Worm (Caenorhabditis elegans): Measurements from ENCODE around the gene ZK938.12.

ZK938.12 gene

ce11 chrII:9831033-9831432, at the start of gene ZK938.12:
Gene ZK938.12 (plus strand): TSS chrII:9831333.
- TF ChIP-seq lin-32 (GFP tag; optimal IDR thresholded peaks at IDR 0.05) (no peak), lin-13 (tag; optimal IDR thresholded peaks at IDR 0.05) (no peak), elt-1 (tag; optimal IDR thresholded peaks at IDR 0.05; ENCODE audit: borderline replicate concordance, insufficient read depth) (no peak), nhr-12 (tag; optimal IDR thresholded peaks at IDR 0.05) (no peak), unc-120 (tag; optimal IDR thresholded peaks at IDR 0.05; ENCODE audit: poor library complexity, severe bottlenecking) (no peak), M03D4.4 (tag; optimal IDR thresholded peaks at IDR 0.05) (no peak), nhr-2 (tag; optimal IDR thresholded peaks at IDR 0.05) (no peak), unc-62 (GFP tag; optimal IDR thresholded peaks at IDR 0.05) (no peak), nhr-76 (tag; optimal IDR thresholded peaks at IDR 0.05) (no peak), blmp-1 (tag; optimal IDR thresholded peaks at IDR 0.05) (no peak), flh-1 (GFP tag; optimal IDR thresholded peaks at IDR 0.05) (no peak), ces-1 (GFP tag; optimal IDR thresholded peaks at IDR 0.05) (no peak), ceh-43 (GFP tag; optimal IDR thresholded peaks at IDR 0.05) (no peak)

ce11 chrII:9781842-9782241, 49.3 kb upstream of the ZK938.12 start, which contains the start of gene cyp-13A1:
Gene cyp-13A1 (minus strand): TSS chrII:9781997.
- TF ChIP-seq nhr-237 (tag; optimal IDR thresholded peaks at IDR 0.05) (no peak), hlh-1 (tag; optimal IDR thresholded peaks at IDR 0.05) (no peak), ces-1 (GFP tag; optimal IDR thresholded peaks at IDR 0.05) (no peak), tbx-8 (GFP tag; optimal IDR thresholded peaks at IDR 0.05) (no peak), elt-3 (tag; optimal IDR thresholded peaks at IDR 0.05) (no peak), unc-62 (GFP tag; optimal IDR thresholded peaks at IDR 0.05) (no peak), ztf-11 (tag; optimal IDR thresholded peaks at IDR 0.05) (no peak), flh-1 (GFP tag; optimal IDR thresholded peaks at IDR 0.05) (no peak), bed-3 (GFP tag; optimal IDR thresholded peaks at IDR 0.05) (no peak), unc-39 (tag; optimal IDR thresholded peaks at IDR 0.05) (no peak), nhr-28 (tag; optimal IDR thresholded peaks at IDR 0.05) (no peak), sptf-1 (tag; optimal IDR thresholded peaks at IDR 0.05) (no peak)

ce11 chrII:9782337-9782736, 48.8 kb upstream of the ZK938.12 start, which contains the start of gene T10B9.14:
Gene T10B9.14 (minus strand): TSS chrII:9782437.
- no peak for TF ChIP-seq lin-32 (GFP tag; optimal IDR thresholded peaks at IDR 0.05)
- no peak for TF ChIP-seq ham-2 (GFP tag; optimal IDR thresholded peaks at IDR 0.05)
- no peak for TF ChIP-seq ztf-11 (tag; optimal IDR thresholded peaks at IDR 0.05)
- no peak for TF ChIP-seq snpc-4 (tag; optimal IDR thresholded peaks at IDR 0.05)
- TF ChIP-seq elt-3 (tag; optimal IDR thresholded peaks at IDR 0.05) = no peak
- TF ChIP-seq nhr-28 (tag; optimal IDR thresholded peaks at IDR 0.05) = no peak
- no peak for TF ChIP-seq ceh-43 (GFP tag; optimal IDR thresholded peaks at IDR 0.05)
- TF ChIP-seq ces-1 (GFP tag; optimal IDR thresholded peaks at IDR 0.05) = no peak
- no peak for TF ChIP-seq cnd-1 (tag; optimal IDR thresholded peaks at IDR 0.05)
- TF ChIP-seq mab-5 (tag; optimal IDR thresholded peaks at IDR 0.05) = no peak
- TF ChIP-seq zip-8 (tag; optimal IDR thresholded peaks at IDR 0.05) = no peak
- no peak for TF ChIP-seq blmp-1 (tag; optimal IDR thresholded peaks at IDR 0.05)
- TF ChIP-seq drap-1 (GFP tag; optimal IDR thresholded peaks at IDR 0.05) = no peak
- no peak for TF ChIP-seq unc-39 (tag; optimal IDR thresholded peaks at IDR 0.05)
- TF ChIP-seq M03D4.4 (tag; optimal IDR thresholded peaks at IDR 0.05) = no peak
- no peak for TF ChIP-seq nhr-76 (tag; optimal IDR thresholded peaks at IDR 0.05)

ce11 chrII:9786215-9786614, 44.9 kb upstream of the ZK938.12 start:
- no peak for TF ChIP-seq unc-62 (GFP tag; optimal IDR thresholded peaks at IDR 0.05)
- no peak for TF ChIP-seq nhr-12 (tag; optimal IDR thresholded peaks at IDR 0.05)
- TF ChIP-seq drap-1 (GFP tag; optimal IDR thresholded peaks at IDR 0.05) = no peak
- TF ChIP-seq nhr-2 (tag; optimal IDR thresholded peaks at IDR 0.05) = no peak
- no peak for TF ChIP-seq mep-1 (tag; optimal IDR thresholded peaks at IDR 0.05)
- TF ChIP-seq elt-1 (tag; optimal IDR thresholded peaks at IDR 0.05; ENCODE audit: borderline replicate concordance, insufficient read depth) = no peak
- no peak for TF ChIP-seq blmp-1 (tag; optimal IDR thresholded peaks at IDR 0.05)
- TF ChIP-seq ham-2 (GFP tag; optimal IDR thresholded peaks at IDR 0.05) = no peak
- no peak for TF ChIP-seq cnd-1 (tag; optimal IDR thresholded peaks at IDR 0.05)
- TF ChIP-seq tbx-8 (GFP tag; optimal IDR thresholded peaks at IDR 0.05) = no peak
- TF ChIP-seq mls-2 (tag; optimal IDR thresholded peaks at IDR 0.05) = no peak
- TF ChIP-seq ceh-83 (GFP tag; optimal IDR thresholded peaks at IDR 0.05) = no peak
- no peak for TF ChIP-seq snpc-4 (tag; optimal IDR thresholded peaks at IDR 0.05)
- no peak for TF ChIP-seq unc-39 (tag; optimal IDR thresholded peaks at IDR 0.05)
- no peak for TF ChIP-seq ztf-11 (tag; optimal IDR thresholded peaks at IDR 0.05)
- no peak for TF ChIP-seq mab-5 (tag; optimal IDR thresholded peaks at IDR 0.05)
- no peak for TF ChIP-seq sptf-1 (tag; optimal IDR thresholded peaks at IDR 0.05)
- no peak for TF ChIP-seq ces-1 (GFP tag; optimal IDR thresholded peaks at IDR 0.05)
- TF ChIP-seq lsy-2 (tag; optimal IDR thresholded peaks at IDR 0.05) = no peak
- TF ChIP-seq ceh-39 (tag; optimal IDR thresholded peaks at IDR 0.05) = no peak

Measured in whole organism, mixed stage, embryonic.